Worm (Caenorhabditis elegans) whole organism, early embryonic: ENCODE results near the gene frpr-11.

ENCODE experiments used
- B0310.2 ChIP-seq: sonication (generic microtip); optimal IDR thresholded peaks from 2 replicates; lab custom pipeline; 2016; ENCODE audit warnings: mild to moderate bottlenecking, missing genetic modification characterization, missing compliant biosample characterization
- F13C5.2 ChIP-seq: sonication (generic microtip); optimal IDR thresholded peaks from 2 replicates; lab custom pipeline; 2017; ENCODE audit warnings: mild to moderate bottlenecking, missing genetic modification characterization, inconsistent platforms, missing compliant biosample characterization
- ama-1 ChIP-seq: fragments of 150-350 bp; optimal IDR thresholded peaks from 2 replicates; lab custom pipeline; 2014
- ceh-13 ChIP-seq: fragments of 200-800 bp; sonication (Bioruptor generic); optimal IDR thresholded peaks from 2 replicates; lab custom pipeline; 2018; ENCODE audit warnings: mild to moderate bottlenecking, missing genetic modification characterization, missing compliant biosample characterization
- ets-7 ChIP-seq: sonication (generic microtip); optimal IDR thresholded peaks from 2 replicates; lab custom pipeline; 2016; ENCODE audit warnings: missing genotype, missing genetic modification characterization, missing compliant biosample characterization
- flt-1 ChIP-seq: fragments of 200-800 bp; sonication (Bioruptor generic); IDR thresholded peaks from 2 replicates; pipeline ENCODE4 v1.3.6; 2022; ENCODE audit warnings: missing genetic modification characterization, missing compliant biosample characterization
- pes-1 ChIP-seq: fragments of 200-800 bp; sonication (Bioruptor generic); IDR thresholded peaks from 2 replicates; pipeline ENCODE4 v1.3.6; 2022; ENCODE audit warnings: missing genetic modification reagents, missing genetic modification characterization, missing compliant biosample characterization
- tbx-11 ChIP-seq: fragments of 200-800 bp; sonication (Bioruptor generic); IDR thresholded peaks from 2 replicates; pipeline ENCODE4 v1.3.6; 2022; ENCODE audit warnings: missing genetic modification characterization, missing compliant biosample characterization
- tbx-37 ChIP-seq: fragments of 200-800 bp; sonication (Bioruptor generic); conservative IDR thresholded peaks from 2 replicates; pipeline ENCODE4 v1.3.6; 2022; ENCODE audit warnings: missing genetic modification reagents, missing genetic modification characterization, missing compliant biosample characterization
- tra-4 ChIP-seq: sonication (generic microtip); optimal IDR thresholded peaks from 2 replicates; lab custom pipeline; 2017; ENCODE audit warnings: missing genetic modification characterization, missing compliant biosample characterization

DNA sequence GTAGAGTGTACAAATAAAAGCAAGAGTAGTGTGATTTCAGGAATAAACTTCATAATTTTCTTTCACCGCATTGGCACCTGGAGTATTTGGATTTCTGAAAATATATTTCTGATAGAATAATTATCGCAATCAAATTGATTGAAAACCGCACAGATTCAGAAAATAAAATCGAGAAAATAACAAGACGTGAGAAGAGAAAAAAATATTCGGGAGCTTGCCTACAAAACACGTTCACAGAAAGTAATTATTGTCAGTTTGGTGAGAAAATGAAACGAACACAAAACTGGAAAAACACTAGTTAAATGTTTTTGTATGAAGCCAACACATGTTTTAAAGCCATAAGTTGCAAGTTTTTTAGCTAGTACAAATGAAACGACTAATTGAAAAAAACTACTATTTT, 6.9 kb downstream of the frpr-11 start, which contains the start of gene mod-1:
- no peak for TF ChIP-seq ama-1 (lab: Kevin White, UChicago)
- TF ChIP-seq F13C5.2 (tag; lab: Kevin White, UChicago) = no peak
- TF ChIP-seq flt-1 (GFP tag; lab: Robert Waterston, UW) = no peak
- TF ChIP-seq ceh-13 (GFP tag; lab: Kevin White, UChicago) = no peak
- TF ChIP-seq tbx-37 (GFP tag; lab: Robert Waterston, UW) = no peak
- TF ChIP-seq pes-1 (GFP tag; lab: Robert Waterston, UW) = no peak
- no peak for TF ChIP-seq B0310.2
- no peak for TF ChIP-seq tbx-11 (GFP tag; lab: Robert Waterston, UW)
- no peak for TF ChIP-seq tra-4 (tag; lab: Kevin White, UChicago)
- TF ChIP-seq ets-7 (tag; lab: Kevin White, UChicago) = no peak
